Fruit fly (Drosophila melanogaster) whole organism, pupa: Measurements from ENCODE around the gene loj.

Experiments used
- CG10348 ChIP-seq: fragments of 200-800 bp; sonication (Bioruptor generic); IDR thresholded peaks from 2 replicates; pipeline ENCODE4 v1.3.6; 2022; ENCODE audit warnings: missing biosample characterization, missing genetic modification characterization
- CG12605 ChIP-seq: fragments of 200-800 bp; sonication (Bioruptor generic); IDR thresholded peaks from 2 replicates; pipeline ENCODE4 v1.3.6; 2022; ENCODE audit warnings: missing biosample characterization, missing genetic modification characterization
- CG4496 ChIP-seq: fragments of 200-800 bp; sonication (Bioruptor generic); IDR thresholded peaks from 3 replicates; pipeline ENCODE4 v1.3.6; 2022; ENCODE audit warnings: missing biosample characterization, missing genetic modification characterization
- D1 ChIP-seq: fragments of 200-800 bp; sonication (Bioruptor generic); optimal IDR thresholded peaks from 2 replicates; lab custom pipeline; 2018; ENCODE audit warnings: missing biosample characterization, mild to moderate bottlenecking, missing genetic modification characterization, moderate library complexity

Gene loj

dm6 chr3L:6144769-6145220 lies 50.0 kb downstream of the loj start, which contains the start of gene Lcp65Ac:
TSS of gene Lcp65Ac (plus strand) at chr3L:6144819.
- TF ChIP-seq CG12605 (no peak), CG10348 (GFP tag; lab: Robert Waterston, UW) (no peak), D1 (tag; lab: Kevin White, UChicago) (no peak), CG4496 (GFP tag; lab: Robert Waterston, UW) (no peak)
- TF ChIP-seq, all 21 proteins: peak for 0
